Worm (Caenorhabditis elegans): ENCODE measurements around the gene mct-5.

- TF ChIP-seq daf-12 (tag; optimal IDR thresholded peaks at IDR 0.05), result no peak
- TF ChIP-seq snpc-4 (tag; optimal IDR thresholded peaks at IDR 0.05), result no peak
- TF ChIP-seq nhr-23 (tag; optimal IDR thresholded peaks at IDR 0.05), result no peak
- no peak for TF ChIP-seq unc-39 (tag; optimal IDR thresholded peaks at IDR 0.05)
- no peak for TF ChIP-seq elt-1 (tag; optimal IDR thresholded peaks at IDR 0.05)
- TF ChIP-seq fos-1 (tag; optimal IDR thresholded peaks at IDR 0.05), result no peak
- no peak for TF ChIP-seq ceh-28 (tag; optimal IDR thresholded peaks at IDR 0.05)
- TF ChIP-seq jun-1 (tag; optimal IDR thresholded peaks at IDR 0.05), result no peak
- TF ChIP-seq ceh-16 (tag; optimal IDR thresholded peaks at IDR 0.05), result no peak
- no peak for TF ChIP-seq mdl-1 (tag; optimal IDR thresholded peaks at IDR 0.05)
- TF ChIP-seq pha-4 (tag; optimal IDR thresholded peaks at IDR 0.05), result no peak
- TF ChIP-seq ama-1 (optimal IDR thresholded peaks at IDR 0.05), result no peak
- no peak for TF ChIP-seq fkh-10 (GFP tag; optimal IDR thresholded peaks at IDR 0.05)
Observed at ce11 chrII:7090085-7090484, 8.3 kb downstream of the mct-5 start.
